Fruit fly (Drosophila melanogaster) whole organism, embryonic: Measurements from ENCODE around the gene CG32280.
A peak's percentile ranks its signal among the peaks of the same experiment; 100 is the strongest.

Experiments
- ATbp ChIP-seq: fragments of 200-800 bp; sonication (Bioruptor generic); optimal IDR thresholded peaks from 2 replicates; lab custom pipeline; 2017; ENCODE audit warnings: missing biosample characterization, mild to moderate bottlenecking, missing genetic modification characterization, missing genetic modification reagents
- Abd-B ChIP-seq: fragments of 200-800 bp; sonication (Bioruptor generic); optimal IDR thresholded peaks from 2 replicates; lab custom pipeline; 2018; ENCODE audit warnings: missing biosample characterization, mild to moderate bottlenecking, missing genetic modification characterization, moderate library complexity
- Atf6 ChIP-seq: fragments of 200-800 bp; sonication (Bioruptor generic); IDR thresholded peaks from 2 replicates; pipeline ENCODE4 v1.3.6; 2022; ENCODE audit warnings: missing biosample characterization, missing genetic modification characterization
- C15 ChIP-seq: fragments of 200-800 bp; sonication (Bioruptor generic); IDR thresholded peaks from 3 replicates; pipeline ENCODE4 v1.3.6; 2022; ENCODE audit warnings: missing biosample characterization, missing genetic modification characterization
- CG10366 ChIP-seq: fragments of 200-800 bp; sonication (Bioruptor generic); IDR thresholded peaks from 2 replicates; pipeline ENCODE4 v1.3.6; 2022; ENCODE audit warnings: missing biosample characterization, missing genetic modification characterization
- CG11093 ChIP-seq: fragments of 200-800 bp; sonication (Bioruptor generic); IDR thresholded peaks from 3 replicates; pipeline ENCODE4 v1.3.6; 2022; ENCODE audit warnings: missing biosample characterization, missing genetic modification characterization
- CG12659 ChIP-seq: fragments of 200-800 bp; sonication (Bioruptor generic); optimal IDR thresholded peaks from 3 replicates; lab custom pipeline; 2017; ENCODE audit warnings: mild to moderate bottlenecking, missing biosample characterization, missing genetic modification reagents, missing genetic modification characterization
- CG13287 ChIP-seq: fragments of 200-800 bp; sonication (Bioruptor generic); IDR thresholded peaks from 2 replicates; pipeline ENCODE4 v1.3.6; 2022; ENCODE audit warnings: missing biosample characterization, missing genetic modification characterization; ENCODE audit not compliant: partially characterized antibody
- CG13296 ChIP-seq: fragments of 200-800 bp; sonication (Bioruptor generic); optimal IDR thresholded peaks from 3 replicates; lab custom pipeline; 2018; ENCODE audit warnings: missing biosample characterization, mild to moderate bottlenecking, missing genetic modification characterization
- CG15696 ChIP-seq: fragments of 200-800 bp; sonication (Bioruptor generic); optimal IDR thresholded peaks from 2 replicates; lab custom pipeline; 2019; ENCODE audit warnings: missing biosample characterization, mild to moderate bottlenecking, missing genetic modification characterization, moderate library complexity
- CG16779 ChIP-seq: fragments of 200-800 bp; sonication (Bioruptor generic); IDR thresholded peaks from 2 replicates; pipeline ENCODE4 v1.3.6; 2022; ENCODE audit warnings: missing biosample characterization, missing genetic modification characterization
- CG17328 ChIP-seq: fragments of 200-800 bp; sonication (Bioruptor generic); IDR thresholded peaks from 2 replicates; pipeline ENCODE4 v1.3.6; 2022; ENCODE audit warnings: missing biosample characterization, missing genetic modification characterization
- CG30020 ChIP-seq: fragments of 200-800 bp; optimal IDR thresholded peaks from 2 replicates; lab custom pipeline; 2019; ENCODE audit warnings: missing biosample characterization, mild to moderate bottlenecking, missing genetic modification characterization, moderate library complexity
- CG30431 ChIP-seq: fragments of 200-800 bp; sonication (Bioruptor generic); optimal IDR thresholded peaks from 2 replicates; lab custom pipeline; 2017; ENCODE audit warnings: missing biosample characterization, missing genetic modification characterization
- CG33213 ChIP-seq: fragments of 200-800 bp; sonication (Bioruptor generic); optimal IDR thresholded peaks from 3 replicates; lab custom pipeline; 2016; ENCODE audit warnings: missing biosample characterization, missing genetic modification characterization
- CG3838 ChIP-seq: fragments of 200-800 bp; sonication (Bioruptor generic); optimal IDR thresholded peaks from 3 replicates; lab custom pipeline; 2016; ENCODE audit warnings: missing biosample characterization, missing genetic modification characterization
- CG4820 ChIP-seq: fragments of 200-800 bp; sonication (Bioruptor generic); optimal IDR thresholded peaks from 3 replicates; lab custom pipeline; 2016; ENCODE audit warnings: missing biosample characterization, missing genetic modification characterization
- CG6683 ChIP-seq: fragments of 200-800 bp; sonication (Bioruptor generic); optimal IDR thresholded peaks from 2 replicates; lab custom pipeline; 2017; ENCODE audit warnings: missing biosample characterization, mild to moderate bottlenecking, missing genetic modification characterization, missing genetic modification reagents
- CG7786 ChIP-seq: fragments of 200-800 bp; sonication (Bioruptor generic); optimal IDR thresholded peaks from 2 replicates; lab custom pipeline; 2016; ENCODE audit warnings: missing biosample characterization, missing genetic modification characterization
- CG8281 ChIP-seq: fragments of 200-800 bp; sonication (Bioruptor generic); optimal IDR thresholded peaks from 2 replicates; lab custom pipeline; 2018; ENCODE audit warnings: missing biosample characterization, mild to moderate bottlenecking, missing genetic modification characterization, moderate library complexity
- CHES-1-like ChIP-seq: fragments of 200-800 bp; sonication (Bioruptor generic); optimal IDR thresholded peaks from 2 replicates; lab custom pipeline; 2016; ENCODE audit warnings: missing biosample characterization, missing genetic modification characterization
- D19A ChIP-seq: fragments of 200-800 bp; optimal IDR thresholded peaks from 3 replicates; lab custom pipeline; 2019; ENCODE audit warnings: missing biosample characterization, mild to moderate bottlenecking, missing genetic modification characterization, moderate library complexity
- Dref ChIP-seq: fragments of 200-800 bp; sonication (Bioruptor generic); IDR thresholded peaks from 2 replicates; pipeline ENCODE4 v1.3.6; 2022; ENCODE audit warnings: missing biosample characterization, missing genetic modification characterization
- Fer2 ChIP-seq: fragments of 200-800 bp; sonication (Bioruptor generic); optimal IDR thresholded peaks from 2 replicates; lab custom pipeline; 2018; ENCODE audit warnings: missing biosample characterization, mild to moderate bottlenecking, missing genetic modification characterization, moderate library complexity
- H2.0 ChIP-seq: fragments of 200-800 bp; sonication (Bioruptor generic); IDR thresholded peaks from 2 replicates; pipeline ENCODE4 v1.3.6; 2022; ENCODE audit warnings: missing biosample characterization, missing genetic modification characterization
- Mrtf ChIP-seq: fragments of 200-800 bp; sonication (Bioruptor generic); IDR thresholded peaks from 3 replicates; pipeline ENCODE4 v1.3.6; 2022; ENCODE audit warnings: missing biosample characterization, missing genetic modification characterization
- Neu2 ChIP-seq: fragments of 200-800 bp; sonication (Bioruptor generic); optimal IDR thresholded peaks from 3 replicates; lab custom pipeline; 2016; ENCODE audit warnings: missing biosample characterization, missing genetic modification characterization, borderline replicate concordance
- Nf-YA ChIP-seq: fragments of 200-800 bp; sonication (Bioruptor generic); IDR thresholded peaks from 2 replicates; pipeline ENCODE4 v1.3.6; 2022; ENCODE audit warnings: missing biosample characterization, missing genetic modification characterization
- Rfx ChIP-seq: fragments of 200-800 bp; sonication (Bioruptor generic); IDR thresholded peaks from 2 replicates; pipeline ENCODE4 v1.3.6; 2022; ENCODE audit warnings: missing biosample characterization, missing genetic modification characterization
- Scr ChIP-seq: fragments of 200-800 bp; sonication (Bioruptor generic); IDR thresholded peaks from 2 replicates; pipeline ENCODE4 v1.3.6; 2022; ENCODE audit warnings: missing biosample characterization, missing genetic modification characterization; ENCODE audit not compliant: partially characterized antibody
- Trl ChIP-seq, 3 experiments: fragments of >200 bp in 2 of 3; fragments of 200-800 bp in 1 of 3; sonication (Bioruptor generic) in 1 of 3; optimal IDR thresholded peaks; 2 replicates in 1 of 3; 3 replicates in 2 of 3; lab custom pipeline; 2016 to 2017; ENCODE audit warnings: missing biosample characterization in 1 of 3, missing genetic modification characterization in 1 of 3
- YL-1 ChIP-seq: fragments of 200-800 bp; sonication (Bioruptor generic); optimal IDR thresholded peaks from 3 replicates; lab custom pipeline; 2017; ENCODE audit warnings: missing biosample characterization, mild to moderate bottlenecking, missing genetic modification characterization
- ap ChIP-seq: fragments of 200-800 bp; sonication (Bioruptor generic); IDR thresholded peaks from 2 replicates; pipeline ENCODE4 v1.3.6; 2022; ENCODE audit warnings: missing biosample characterization, missing genetic modification characterization
- ash1 ChIP-seq: fragments of 200-800 bp; sonication (Bioruptor generic); optimal IDR thresholded peaks from 2 replicates; lab custom pipeline; 2018; ENCODE audit warnings: missing biosample characterization, mild to moderate bottlenecking, missing genetic modification characterization
- bbx ChIP-seq: fragments of 200-800 bp; sonication (Bioruptor generic); IDR thresholded peaks from 2 replicates; pipeline ENCODE4 v1.3.6; 2022; ENCODE audit warnings: missing biosample characterization, missing genetic modification characterization; ENCODE audit not compliant: partially characterized antibody
- br ChIP-seq: fragments of >200 bp; optimal IDR thresholded peaks from 2 replicates; lab custom pipeline; 2017
- chn ChIP-seq: fragments of 200-800 bp; sonication (Bioruptor generic); optimal IDR thresholded peaks from 2 replicates; lab custom pipeline; 2016; ENCODE audit warnings: missing biosample characterization, missing genetic modification characterization
- ftz-f1 ChIP-seq: fragments of 200-800 bp; sonication (Bioruptor generic); optimal IDR thresholded peaks from 2 replicates; lab custom pipeline; 2016; ENCODE audit warnings: missing biosample characterization, missing genetic modification characterization
- gsb-n ChIP-seq: fragments of 200-800 bp; sonication (Bioruptor generic); optimal IDR thresholded peaks from 3 replicates; lab custom pipeline; 2018; ENCODE audit warnings: missing biosample characterization, mild to moderate bottlenecking, missing genetic modification characterization
- hth ChIP-seq: fragments of >200 bp; optimal IDR thresholded peaks from 2 replicates; lab custom pipeline; 2017; ENCODE audit warnings: inconsistent platforms
- ind ChIP-seq: fragments of 200-800 bp; sonication (Bioruptor generic); optimal IDR thresholded peaks from 3 replicates; lab custom pipeline; 2016; ENCODE audit warnings: missing biosample characterization, missing genetic modification characterization
- insv ChIP-seq, 2 experiments: fragments of 200-800 bp; sonication (Bioruptor generic); optimal IDR thresholded peaks; 3 replicates each; lab custom pipeline; 2016 to 2018; ENCODE audit warnings: missing biosample characterization in 2 of 2, missing genetic modification characterization in 2 of 2
- ken ChIP-seq: fragments of 200-800 bp; sonication (Bioruptor generic); IDR thresholded peaks from 3 replicates; pipeline ENCODE4 v1.3.6; 2022; ENCODE audit warnings: missing biosample characterization, missing genetic modification characterization
- otp ChIP-seq: fragments of 200-800 bp; sonication (Bioruptor generic); IDR thresholded peaks from 3 replicates; pipeline ENCODE4, ENCODE4 v1.3.6; 2022; ENCODE audit warnings: missing biosample characterization, missing genetic modification characterization
- pfk ChIP-seq: fragments of 200-800 bp; sonication (Bioruptor generic); optimal IDR thresholded peaks from 2 replicates; lab custom pipeline; 2018; ENCODE audit warnings: missing biosample characterization, mild to moderate bottlenecking, missing genetic modification characterization, moderate library complexity
- pros ChIP-seq: fragments of 200-800 bp; sonication (Bioruptor generic); optimal IDR thresholded peaks from 3 replicates; lab custom pipeline; 2019; ENCODE audit warnings: missing biosample characterization, mild to moderate bottlenecking, missing genetic modification characterization, moderate library complexity
- ranshi ChIP-seq: fragments of 200-800 bp; sonication (Bioruptor generic); IDR thresholded peaks from 2 replicates; pipeline ENCODE4 v1.3.6; 2022; ENCODE audit warnings: missing biosample characterization, missing genetic modification characterization
- seq ChIP-seq: fragments of 200-800 bp; sonication (Bioruptor generic); IDR thresholded peaks from 2 replicates; pipeline ENCODE4 v1.3.6; 2022; ENCODE audit warnings: missing biosample characterization, missing genetic modification characterization
- sisA ChIP-seq: fragments of 200-800 bp; sonication (Bioruptor generic); IDR thresholded peaks from 2 replicates; pipeline ENCODE4 v1.3.6; 2022; ENCODE audit warnings: missing biosample characterization, missing genetic modification characterization
- sr ChIP-seq: fragments of 200-800 bp; sonication (Bioruptor generic); IDR thresholded peaks from 3 replicates; pipeline ENCODE4 v1.3.6; 2022; ENCODE audit warnings: missing biosample characterization, missing genetic modification characterization
- trh ChIP-seq: fragments of 200-800 bp; sonication (Bioruptor generic); optimal IDR thresholded peaks from 2 replicates; lab custom pipeline; 2016; ENCODE audit warnings: missing biosample characterization, missing genetic modification characterization
- zen ChIP-seq: fragments of 200-800 bp; sonication (Bioruptor generic); optimal IDR thresholded peaks from 3 replicates; lab custom pipeline; 2018; ENCODE audit warnings: missing biosample characterization, mild to moderate bottlenecking, missing genetic modification characterization, moderate library complexity

Gene CG32280

DNA sequence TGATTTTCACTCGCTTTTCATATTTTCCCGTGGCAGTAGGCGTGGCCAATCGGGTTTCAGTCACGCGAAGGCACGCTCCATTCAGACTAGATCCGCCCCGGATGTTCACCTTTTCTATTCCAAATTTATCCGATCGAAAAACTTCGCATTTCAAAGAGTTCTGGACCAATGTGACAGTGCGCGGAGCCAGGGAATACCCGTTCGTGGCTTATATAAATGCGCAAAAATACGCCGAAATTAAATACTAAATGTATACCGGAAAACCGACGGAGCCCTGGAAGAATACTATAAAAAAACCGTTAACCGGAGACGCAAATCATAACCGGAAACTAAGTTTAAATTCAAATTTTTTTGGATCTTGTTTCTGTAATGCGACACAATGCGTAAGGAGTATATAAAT, 37.4 kb upstream of the CG32280 start, which contains the start of gene promL (continued):
- peak; percentile 17 for TF ChIP-seq CG8281 (tag; lab: Kevin White, UChicago)
- no peak for TF ChIP-seq CG16779 (GFP tag; lab: Robert Waterston, UW)
- peak; percentile 27 for TF ChIP-seq CG7786 (GFP tag; lab: Kevin White, UChicago)
- TF ChIP-seq Rfx (GFP tag; lab: Robert Waterston, UW), result peak; percentile 77
- TF ChIP-seq CG11093 (GFP tag; lab: Robert Waterston, UW), result no peak
- TF ChIP-seq Fer2 (tag; lab: Kevin White, UChicago), result peak; percentile 50
- TF ChIP-seq Atf6, result no peak
- peak; percentile 61 for TF ChIP-seq CHES-1-like
- TF ChIP-seq Scr, result peak; percentile 17; the same call in 1 of the 2 replicates
- no peak for TF ChIP-seq H2.0 (GFP tag; lab: Robert Waterston, UW)
- peak; percentile 72 for TF ChIP-seq bbx
- no peak; the same call in 1 of the 2 replicates for TF ChIP-seq ranshi
- TF ChIP-seq Dref (GFP tag; lab: Robert Waterston, UW), result no peak
- TF ChIP-seq gsb-n, result peak; percentile 67
- no peak for TF ChIP-seq hth (lab: Kevin White, UChicago)
- TF ChIP-seq trh (GFP tag; lab: Kevin White, UChicago), result no peak
- TF ChIP-seq CG15696 (tag; lab: Kevin White, UChicago), result peak; percentile 27
- no peak for TF ChIP-seq Abd-B
- no peak for TF ChIP-seq CG4820 (GFP tag; lab: Kevin White, UChicago)
- TF ChIP-seq ap (GFP tag; lab: Robert Waterston, UW), result no peak
- peak; percentile 85 for TF ChIP-seq CG33213 (GFP tag; lab: Kevin White, UChicago)
- TF ChIP-seq ash1 (GFP tag; lab: Kevin White, UChicago), result peak; percentile 32
- TF ChIP-seq CG17328, result peak; percentile 39; the same call in 1 of the 2 replicates
- TF ChIP-seq Neu2 (GFP tag; lab: Kevin White, UChicago), result no peak
- TF ChIP-seq pros (GFP tag; lab: Kevin White, UChicago), result no peak
- TF ChIP-seq pfk (GFP tag; lab: Kevin White, UChicago), result no peak
- TF ChIP-seq Nf-YA (GFP tag; lab: Robert Waterston, UW), result no peak
- no peak for TF ChIP-seq ind (GFP tag; lab: Kevin White, UChicago)
- TF ChIP-seq otp (GFP tag; lab: Robert Waterston, UW), result no peak
- no peak for TF ChIP-seq br (lab: Kevin White, UChicago)
- no peak for TF ChIP-seq CG6683 (GFP tag; lab: Kevin White, UChicago)
- TF ChIP-seq sisA (GFP tag; lab: Robert Waterston, UW), result no peak
- no peak for TF ChIP-seq Mrtf
- peak; percentile 35; the same call in 1 of the 2 replicates for TF ChIP-seq CG10366 (GFP tag; lab: Robert Waterston, UW)
- TF ChIP-seq sr (GFP tag; lab: Robert Waterston, UW), result no peak
- TF ChIP-seq CG12659 (GFP tag; lab: Kevin White, UChicago), result peak; percentile 88
- peak; percentile 90 for TF ChIP-seq YL-1 (GFP tag; lab: Kevin White, UChicago)
- peak; percentile 76 for TF ChIP-seq CG13296 (GFP tag; lab: Kevin White, UChicago)
- TF ChIP-seq ftz-f1 (GFP tag; lab: Kevin White, UChicago), result peak; percentile 31
- peak; percentile 53 for TF ChIP-seq D19A
- TF ChIP-seq CG3838 (GFP tag; lab: Kevin White, UChicago), result peak; percentile 15
- no peak for TF ChIP-seq ken
- TF ChIP-seq zen (tag; lab: Kevin White, UChicago), result peak; percentile 12
- no peak for TF ChIP-seq Trl (optimal IDR thresholded peaks at IDR 0.05; lab: Kevin White, UChicago)
- peak; percentile 77 for TF ChIP-seq Trl (GFP tag; optimal IDR thresholded peaks at IDR 0.05; lab: Kevin White, UChicago)
- TF ChIP-seq CG30431, result no peak
- no peak for TF ChIP-seq C15 (GFP tag; lab: Robert Waterston, UW)
- no peak; the same call in 1 of the 2 replicates for TF ChIP-seq seq
- TF ChIP-seq chn (GFP tag; lab: Kevin White, UChicago), result peak; percentile 11
- peak; percentile 44; the same call in 1 of the 2 replicates for TF ChIP-seq CG13287 (GFP tag; lab: Robert Waterston, UW)
- TF ChIP-seq insv (GFP tag; optimal IDR thresholded peaks at IDR 0.05; lab: Kevin White, UChicago), result peak in 1 of 2 experiments; percentile 55
- peak; percentile 46 for TF ChIP-seq CG30020
- peak; percentile 55 for TF ChIP-seq ATbp (GFP tag; lab: Kevin White, UChicago)
